Worm (Caenorhabditis elegans): ENCODE data around the gene F55A11.8.

- TF ChIP-seq skn-1 (tag; optimal IDR thresholded peaks at IDR 0.05) (no peak), elt-1 (tag; optimal IDR thresholded peaks at IDR 0.05) (no peak), mdl-1 (tag; optimal IDR thresholded peaks at IDR 0.05) (no peak), gmeb-1 (tag; optimal IDR thresholded peaks at IDR 0.05) (no peak), nhr-11 (tag; optimal IDR thresholded peaks at IDR 0.05) (no peak), unc-55 (GFP tag; optimal IDR thresholded peaks at IDR 0.05) (no peak), sem-4 (tag; optimal IDR thresholded peaks at IDR 0.05) (no peak), nhr-237 (tag; optimal IDR thresholded peaks at IDR 0.05) (no peak), lsy-2 (tag; optimal IDR thresholded peaks at IDR 0.05) (no peak), peb-1 (tag; optimal IDR thresholded peaks at IDR 0.05) (no peak), unc-62 (GFP tag; optimal IDR thresholded peaks at IDR 0.05) (no peak), blmp-1 (tag; optimal IDR thresholded peaks at IDR 0.05; ENCODE audit: insufficient read depth) (no peak), ZK546.5 (tag; optimal IDR thresholded peaks at IDR 0.05) (no peak)
Measured at ce11 chrV:11833319-11833718, 45.3 kb downstream of the F55A11.8 start, which contains the start of gene pho-8.

All from whole organism, L2 larva.